Worm (Caenorhabditis elegans): ENCODE data around the gene Y39B6A.9.

ce11 chrV:19119260-19119659 lies 17.0 kb upstream of the Y39B6A.9 start, which contains the start of gene Y39B6A.13:
- peak; percentile 30 for TF ChIP-seq nhr-28 (tag; optimal IDR thresholded peaks at IDR 0.05)
- no peak for TF ChIP-seq ztf-11 (tag; optimal IDR thresholded peaks at IDR 0.05)
- no peak for TF ChIP-seq pqm-1 (tag; optimal IDR thresholded peaks at IDR 0.05)
- TF ChIP-seq Y105C5A.15 (GFP tag; IDR thresholded peaks at IDR 0.05): no peak
- no peak for TF ChIP-seq ctbp-1 (GFP tag; IDR thresholded peaks at IDR 0.05)
- no peak for TF ChIP-seq jun-1 (tag; optimal IDR thresholded peaks at IDR 0.05)
- no peak for TF ChIP-seq F37D6.2 (tag; optimal IDR thresholded peaks at IDR 0.05)
- no peak for TF ChIP-seq lin-39 (tag; optimal IDR thresholded peaks at IDR 0.05)
